Fruit fly (Drosophila melanogaster): ENCODE results near the gene Lsp1alpha.

Gene Lsp1alpha

dm6 chrX:12507589-12507988 is 17.5 kb downstream of the Lsp1alpha start:
- TF ChIP-seq Pif1B (GFP tag; optimal IDR thresholded peaks at IDR 0.05) (peak; percentile 26), EcR (GFP tag; optimal IDR thresholded peaks at IDR 0.05) (no peak), rn (GFP tag; IDR thresholded peaks at IDR 0.05) (no peak), CG8301 (tag; optimal IDR thresholded peaks at IDR 0.05) (peak; percentile 65), CG14655 (GFP tag; optimal IDR thresholded peaks at IDR 0.05) (peak; percentile 74), Pif1A (GFP tag; optimal IDR thresholded peaks at IDR 0.05) (peak; percentile 66), gl (tag; optimal IDR thresholded peaks at IDR 0.05) (no peak), Snoo (tag; optimal IDR thresholded peaks at IDR 0.05) (peak; percentile 28), CG34367 (tag; optimal IDR thresholded peaks at IDR 0.05) (peak; percentile 37), CG4496 (GFP tag; IDR thresholded peaks at IDR 0.05) (peak; percentile 69), CG9948 (tag; optimal IDR thresholded peaks at IDR 0.05) (peak; percentile 68), CG8159 (tag; optimal IDR thresholded peaks at IDR 0.05) (peak; percentile 69), CG15710 (tag; optimal IDR thresholded peaks at IDR 0.05) (peak; percentile 61), CG13204 (GFP tag; optimal IDR thresholded peaks at IDR 0.05) (no peak), D1 (tag; optimal IDR thresholded peaks at IDR 0.05) (no peak), CG10348 (GFP tag; IDR thresholded peaks at IDR 0.05) (no peak), CG32121 (GFP tag; IDR thresholded peaks at IDR 0.05) (peak; percentile 36; the same call in 1 of the 2 replicates), fd96Ca (GFP tag; IDR thresholded peaks at IDR 0.05) (0 out of 3 replicates have a peak, but pooled peaks have one; percentile 31), CG17806 (tag; optimal IDR thresholded peaks at IDR 0.05) (peak; percentile 65), CG12605 (GFP tag; IDR thresholded peaks at IDR 0.05) (peak; percentile 44; the same call in 1 of the 2 replicates), Ets98B (GFP tag; IDR thresholded peaks at IDR 0.05) (peak; percentile 25; the same call in 1 of the 2 replicates)

- TF ChIP-seq CG17806 (tag; optimal IDR thresholded peaks at IDR 0.05) (peak; percentile 87), CG9948 (tag; optimal IDR thresholded peaks at IDR 0.05) (peak; percentile 86), CG34367 (tag; optimal IDR thresholded peaks at IDR 0.05) (peak; percentile 84), CG12605 (GFP tag; IDR thresholded peaks at IDR 0.05) (peak; percentile 90), Pif1B (GFP tag; optimal IDR thresholded peaks at IDR 0.05) (peak; percentile 74), CG4496 (GFP tag; IDR thresholded peaks at IDR 0.05) (peak; percentile 90), CG10348 (GFP tag; IDR thresholded peaks at IDR 0.05) (peak; percentile 31; the same call in 1 of the 2 replicates), CG8159 (tag; optimal IDR thresholded peaks at IDR 0.05) (peak; percentile 87), CG32121 (GFP tag; IDR thresholded peaks at IDR 0.05) (peak; percentile 79), D1 (tag; optimal IDR thresholded peaks at IDR 0.05) (no peak), fd96Ca (GFP tag; IDR thresholded peaks at IDR 0.05) (peak; percentile 81), rn (GFP tag; IDR thresholded peaks at IDR 0.05) (peak; percentile 82), EcR (GFP tag; optimal IDR thresholded peaks at IDR 0.05) (peak; percentile 26), CG13204 (GFP tag; optimal IDR thresholded peaks at IDR 0.05) (peak; percentile 62), Pif1A (GFP tag; optimal IDR thresholded peaks at IDR 0.05) (peak; percentile 87), CG14655 (GFP tag; optimal IDR thresholded peaks at IDR 0.05) (peak; percentile 91), Ets98B (GFP tag; IDR thresholded peaks at IDR 0.05) (peak; percentile 82), gl (tag; optimal IDR thresholded peaks at IDR 0.05) (peak; percentile 80), CG8301 (tag; optimal IDR thresholded peaks at IDR 0.05) (peak; percentile 90), Snoo (tag; optimal IDR thresholded peaks at IDR 0.05) (peak; percentile 91), CG15710 (tag; optimal IDR thresholded peaks at IDR 0.05) (peak; percentile 87)
Measured at dm6 chrX:12510750-12511649, 20.9 kb downstream of the Lsp1alpha start.

- TF ChIP-seq CG8159 (tag; optimal IDR thresholded peaks at IDR 0.05) = peak; percentile 39
- peak; percentile 19 for TF ChIP-seq CG17806 (tag; optimal IDR thresholded peaks at IDR 0.05)
- peak; percentile 18 for TF ChIP-seq CG15710 (tag; optimal IDR thresholded peaks at IDR 0.05)
- peak; percentile 22 for TF ChIP-seq Snoo (tag; optimal IDR thresholded peaks at IDR 0.05)
- no peak for TF ChIP-seq CG4496 (GFP tag; IDR thresholded peaks at IDR 0.05)
- no peak for TF ChIP-seq CG13204 (GFP tag; optimal IDR thresholded peaks at IDR 0.05)
- TF ChIP-seq EcR (GFP tag; optimal IDR thresholded peaks at IDR 0.05) = no peak
- TF ChIP-seq CG34367 (tag; optimal IDR thresholded peaks at IDR 0.05) = no peak
- no peak for TF ChIP-seq gl (tag; optimal IDR thresholded peaks at IDR 0.05)
- TF ChIP-seq Pif1A (GFP tag; optimal IDR thresholded peaks at IDR 0.05) = no peak
Measured at dm6 chrX:12533560-12533959, 43.5 kb downstream of the Lsp1alpha start.

- TF ChIP-seq CG9948 (tag; optimal IDR thresholded peaks at IDR 0.05) (no peak), rn (GFP tag; IDR thresholded peaks at IDR 0.05) (no peak), Pif1B (GFP tag; optimal IDR thresholded peaks at IDR 0.05) (no peak), CG8159 (tag; optimal IDR thresholded peaks at IDR 0.05) (no peak), gl (tag; optimal IDR thresholded peaks at IDR 0.05) (no peak), Ets98B (GFP tag; IDR thresholded peaks at IDR 0.05) (no peak), fd96Ca (GFP tag; IDR thresholded peaks at IDR 0.05) (no peak), CG15710 (tag; optimal IDR thresholded peaks at IDR 0.05) (no peak), CG14655 (GFP tag; optimal IDR thresholded peaks at IDR 0.05) (no peak), EcR (GFP tag; optimal IDR thresholded peaks at IDR 0.05) (no peak), Pif1A (GFP tag; optimal IDR thresholded peaks at IDR 0.05) (no peak), Snoo (tag; optimal IDR thresholded peaks at IDR 0.05) (no peak), CG34367 (tag; optimal IDR thresholded peaks at IDR 0.05) (no peak), CG10348 (GFP tag; IDR thresholded peaks at IDR 0.05) (no peak), CG17806 (tag; optimal IDR thresholded peaks at IDR 0.05) (no peak), CG12605 (GFP tag; IDR thresholded peaks at IDR 0.05) (no peak), CG13204 (GFP tag; optimal IDR thresholded peaks at IDR 0.05) (no peak)
Measured at dm6 chrX:12539215-12539614, 49.1 kb downstream of the Lsp1alpha start.

dm6 chrX:12540770-12541169 is 50.7 kb downstream of the Lsp1alpha start:
- no peak for TF ChIP-seq CG14655 (GFP tag; optimal IDR thresholded peaks at IDR 0.05)
- TF ChIP-seq CG8301 (tag; optimal IDR thresholded peaks at IDR 0.05) = no peak
